Fruit fly (Drosophila melanogaster) whole organism, prepupa: ENCODE data around the gene CG33177.

Experiments used
- CG10631 ChIP-seq: fragments of 200-800 bp; sonication (Bioruptor generic); optimal IDR thresholded peaks from 2 replicates; lab custom pipeline; 2016; ENCODE audit warnings: missing biosample characterization, missing genetic modification characterization
- CG10669 ChIP-seq: fragments of 200-800 bp; sonication (Bioruptor generic); optimal IDR thresholded peaks from 3 replicates; lab custom pipeline; 2018; ENCODE audit warnings: missing biosample characterization, mild to moderate bottlenecking, missing genetic modification characterization, moderate library complexity
- CG11294 ChIP-seq: fragments of 200-800 bp; sonication (Bioruptor generic); IDR thresholded peaks from 2 replicates; pipeline ENCODE4 v1.3.6; 2022; ENCODE audit warnings: missing biosample characterization, missing genetic modification characterization
- CG11762 ChIP-seq: fragments of 200-800 bp; sonication (Bioruptor generic); optimal IDR thresholded peaks from 3 replicates; lab custom pipeline; 2016; ENCODE audit warnings: missing biosample characterization, missing genetic modification characterization; ENCODE audit not compliant: insufficient read depth
- CG11902 ChIP-seq: fragments of 200-800 bp; sonication (Bioruptor generic); optimal IDR thresholded peaks from 3 replicates; lab custom pipeline; 2016; ENCODE audit warnings: missing biosample characterization, missing genetic modification characterization
- CG15336 ChIP-seq: fragments of 200-800 bp; sonication (Bioruptor generic); IDR thresholded peaks from 2 replicates; pipeline ENCODE4 v1.3.6; 2022; ENCODE audit warnings: missing biosample characterization, missing genetic modification characterization
- CG1621 ChIP-seq: fragments of 200-800 bp; sonication (Bioruptor generic); optimal IDR thresholded peaks from 3 replicates; lab custom pipeline; 2018; ENCODE audit warnings: missing biosample characterization, mild to moderate bottlenecking, missing genetic modification characterization
- CG31627 ChIP-seq: fragments of 200-800 bp; sonication (Bioruptor generic); optimal IDR thresholded peaks from 3 replicates; lab custom pipeline; 2016; ENCODE audit warnings: missing biosample characterization, missing genetic modification characterization
- CG3919 ChIP-seq: fragments of 200-800 bp; sonication (Bioruptor generic); optimal IDR thresholded peaks from 3 replicates; lab custom pipeline; 2016; ENCODE audit warnings: missing biosample characterization, missing genetic modification characterization
- CG6163 ChIP-seq: fragments of 200-800 bp; sonication (Bioruptor generic); IDR thresholded peaks from 3 replicates; pipeline ENCODE4 v1.3.6; 2022; ENCODE audit warnings: missing biosample characterization, missing genetic modification characterization
- CG6276 ChIP-seq: fragments of 200-800 bp; sonication (Bioruptor generic); optimal IDR thresholded peaks from 2 replicates; lab custom pipeline; 2017; ENCODE audit warnings: missing biosample characterization, mild to moderate bottlenecking, missing genetic modification characterization
- CG6792 ChIP-seq: fragments of 200-800 bp; sonication (Bioruptor generic); optimal IDR thresholded peaks from 3 replicates; lab custom pipeline; 2016; ENCODE audit warnings: missing biosample characterization, missing genetic modification characterization
- CG6808 ChIP-seq: fragments of 200-800 bp; sonication (Bioruptor generic); optimal IDR thresholded peaks from 3 replicates; lab custom pipeline; 2017; ENCODE audit warnings: missing biosample characterization, missing genetic modification characterization, mild to moderate bottlenecking, moderate library complexity, missing genetic modification reagents
- CG7368 ChIP-seq: fragments of 200-800 bp; sonication (Bioruptor generic); optimal IDR thresholded peaks from 3 replicates; lab custom pipeline; 2016; ENCODE audit warnings: missing biosample characterization, missing genetic modification characterization
- CG8119 ChIP-seq: fragments of 200-800 bp; sonication (Bioruptor generic); IDR thresholded peaks from 3 replicates; pipeline ENCODE4 v1.3.6; 2022; ENCODE audit warnings: missing biosample characterization, missing genetic modification characterization
- CG8319 ChIP-seq: fragments of 200-800 bp; sonication (Bioruptor generic); optimal IDR thresholded peaks from 3 replicates; lab custom pipeline; 2016; ENCODE audit warnings: missing biosample characterization, missing genetic modification characterization
- CG8632 ChIP-seq: fragments of 200-800 bp; sonication (Bioruptor generic); optimal IDR thresholded peaks from 3 replicates; lab custom pipeline; 2016; ENCODE audit warnings: missing biosample characterization, missing genetic modification characterization
- CG9139 ChIP-seq: fragments of 200-800 bp; sonication (Bioruptor generic); optimal IDR thresholded peaks from 3 replicates; lab custom pipeline; 2017; ENCODE audit warnings: missing biosample characterization, mild to moderate bottlenecking, missing genetic modification characterization
- Eip75B ChIP-seq: fragments of 200-800 bp; sonication (Bioruptor generic); optimal IDR thresholded peaks from 3 replicates; lab custom pipeline; 2016; ENCODE audit warnings: missing biosample characterization, missing genetic modification characterization
- Eip78C ChIP-seq: fragments of 200-800 bp; sonication (Bioruptor generic); peaks from one replicate; lab custom pipeline; 2016; ENCODE audit warnings: missing biosample characterization, missing genetic modification characterization
- Eip93F ChIP-seq: fragments of 200-800 bp; sonication (Bioruptor generic); optimal IDR thresholded peaks from 2 replicates; lab custom pipeline; 2016; ENCODE audit warnings: missing biosample characterization, mild to moderate bottlenecking, missing genetic modification characterization
- Ets21C ChIP-seq: fragments of 200-800 bp; sonication (Bioruptor generic); optimal IDR thresholded peaks from 3 replicates; lab custom pipeline; 2016; ENCODE audit warnings: missing biosample characterization, missing genetic modification characterization
- Gug ChIP-seq: fragments of 200-800 bp; sonication (Bioruptor generic); IDR thresholded peaks from 2 replicates; pipeline ENCODE4 v1.3.6; 2022; ENCODE audit warnings: missing biosample characterization, missing genetic modification characterization
- Hr38 ChIP-seq: sonication (Bioruptor generic); optimal IDR thresholded peaks from 2 replicates; lab custom pipeline; 2016; ENCODE audit warnings: missing biosample characterization, missing genetic modification characterization
- Hr39 ChIP-seq: fragments of 200-800 bp; sonication (Bioruptor generic); optimal IDR thresholded peaks from 2 replicates; lab custom pipeline; 2016; ENCODE audit warnings: missing biosample characterization, missing genetic modification characterization
- Met ChIP-seq: fragments of 200-800 bp; sonication (Bioruptor generic); optimal IDR thresholded peaks from 3 replicates; lab custom pipeline; 2016; ENCODE audit warnings: missing biosample characterization, missing genetic modification characterization
- Smox ChIP-seq: fragments of 200-800 bp; sonication (Bioruptor generic); optimal IDR thresholded peaks from 3 replicates; lab custom pipeline; 2016; ENCODE audit warnings: missing biosample characterization, missing genetic modification characterization
- Sox102F ChIP-seq: fragments of 200-800 bp; sonication (Bioruptor generic); optimal IDR thresholded peaks from 2 replicates; lab custom pipeline; 2016; ENCODE audit warnings: missing biosample characterization, mild to moderate bottlenecking, missing genetic modification characterization
- Sox14 ChIP-seq: fragments of 200-800 bp; sonication (Bioruptor generic); optimal IDR thresholded peaks from 3 replicates; lab custom pipeline; 2016; ENCODE audit warnings: missing biosample characterization, missing genetic modification characterization
- Sox15 ChIP-seq: fragments of 200-800 bp; sonication (Bioruptor generic); optimal IDR thresholded peaks from 3 replicates; lab custom pipeline; 2016; ENCODE audit warnings: missing biosample characterization, missing genetic modification characterization
- acj6 ChIP-seq: fragments of 200-800 bp; sonication (Bioruptor generic); optimal IDR thresholded peaks from 3 replicates; lab custom pipeline; 2016; ENCODE audit warnings: missing biosample characterization, missing genetic modification characterization
- cyc ChIP-seq: fragments of 200-800 bp; sonication (Bioruptor generic); optimal IDR thresholded peaks from 3 replicates; lab custom pipeline; 2016; ENCODE audit warnings: missing biosample characterization, missing genetic modification characterization
- dac ChIP-seq: fragments of 200-800 bp; sonication (Bioruptor generic); optimal IDR thresholded peaks from 2 replicates; lab custom pipeline; 2017; ENCODE audit warnings: missing biosample characterization, mild to moderate bottlenecking, missing genetic modification characterization
- eg ChIP-seq: fragments of 200-800 bp; sonication (Bioruptor generic); IDR thresholded peaks from 3 replicates; pipeline ENCODE4 v1.3.6; 2022; ENCODE audit warnings: missing biosample characterization, missing genetic modification characterization
- fd85E ChIP-seq: fragments of 200-800 bp; sonication (Bioruptor generic); optimal IDR thresholded peaks from 3 replicates; lab custom pipeline; 2016; ENCODE audit warnings: missing biosample characterization, missing genetic modification characterization
- fkh ChIP-seq: fragments of 200-800 bp; sonication (Bioruptor generic); optimal IDR thresholded peaks from 3 replicates; lab custom pipeline; 2017; ENCODE audit warnings: missing biosample characterization, mild to moderate bottlenecking, missing genetic modification characterization, moderate library complexity
- lz ChIP-seq: fragments of 200-800 bp; sonication (Bioruptor generic); optimal IDR thresholded peaks from 3 replicates; lab custom pipeline; 2016; ENCODE audit warnings: missing biosample characterization, missing genetic modification characterization
- net ChIP-seq: fragments of 200-800 bp; sonication (Bioruptor generic); optimal IDR thresholded peaks from 3 replicates; lab custom pipeline; 2016; ENCODE audit warnings: missing biosample characterization, missing genetic modification characterization
- salr ChIP-seq, 2 experiments: fragments of 200-800 bp; sonication (Bioruptor generic); optimal IDR thresholded peaks; 3 replicates each; lab custom pipeline; 2016 to 2018; ENCODE audit warnings: missing biosample characterization in 2 of 2, missing genetic modification characterization in 2 of 2, mild to moderate bottlenecking in 1 of 2
- spab ChIP-seq: fragments of 200-800 bp; sonication (Bioruptor generic); optimal IDR thresholded peaks from 2 replicates; lab custom pipeline; 2017; ENCODE audit warnings: missing biosample characterization, mild to moderate bottlenecking, missing genetic modification characterization, missing genetic modification reagents
- ss ChIP-seq, 2 experiments: fragments of 200-800 bp; sonication (Bioruptor generic); optimal IDR thresholded peaks; 2 replicates in 1 of 2; 3 replicates in 1 of 2; lab custom pipeline; 2017 to 2018; ENCODE audit warnings: mild to moderate bottlenecking in 2 of 2, missing biosample characterization in 2 of 2, missing genetic modification characterization in 2 of 2, moderate library complexity in 1 of 2
- svp ChIP-seq: fragments of 200-800 bp; sonication (Bioruptor generic); peaks from one replicate; lab custom pipeline; 2016; ENCODE audit warnings: missing biosample characterization, missing genetic modification characterization
- topi ChIP-seq: fragments of 200-800 bp; sonication (Bioruptor generic); optimal IDR thresholded peaks from 3 replicates; lab custom pipeline; 2016; ENCODE audit warnings: missing biosample characterization, missing genetic modification characterization
- vri ChIP-seq: fragments of 200-800 bp; sonication (Bioruptor generic); optimal IDR thresholded peaks from 3 replicates; lab custom pipeline; 2016; ENCODE audit warnings: missing biosample characterization, mild to moderate bottlenecking, missing genetic modification characterization

CG33177 gene

dm6 chrX:15085777-15086510 lies 4.8 kb downstream of the CG33177 start, which contains the start of the genes CG15027 and Dbct (continued):
- TF ChIP-seq CG10669 (GFP tag; lab: Kevin White, UChicago) = peak; percentile 45
- TF ChIP-seq acj6 = peak; percentile 65
- TF ChIP-seq Sox14 = peak; percentile 35
- peak; percentile 53 for TF ChIP-seq CG3919 (GFP tag; lab: Kevin White, UChicago)
- TF ChIP-seq CG1621 = no peak
- peak; percentile 99 for TF ChIP-seq vri (GFP tag; lab: Kevin White, UChicago)
- peak; percentile 67 for TF ChIP-seq Smox (GFP tag; lab: Kevin White, UChicago)
- TF ChIP-seq fkh (GFP tag; lab: Kevin White, UChicago) = peak; percentile 60
- TF ChIP-seq CG10631 (GFP tag; lab: Kevin White, UChicago) = peak; percentile 74
- peak; percentile 28 for TF ChIP-seq Ets21C (GFP tag; lab: Kevin White, UChicago)
- peak; percentile 45 for TF ChIP-seq CG31627 (GFP tag; lab: Kevin White, UChicago)
- peak; percentile 60 for TF ChIP-seq CG8632
- peak; percentile 51 for TF ChIP-seq cyc
- TF ChIP-seq svp (GFP tag; lab: Kevin White, UChicago) = peak; percentile 83
- TF ChIP-seq net (GFP tag; lab: Kevin White, UChicago) = peak; percentile 20
- TF ChIP-seq CG6276 (GFP tag; lab: Kevin White, UChicago) = peak; percentile 30
- no peak for TF ChIP-seq spab (GFP tag; lab: Kevin White, UChicago)
- TF ChIP-seq ss (GFP tag; optimal IDR thresholded peaks at IDR 0.05; lab: Kevin White, UChicago) = peak; percentile 21 to 55
- TF ChIP-seq Eip78C (GFP tag; lab: Kevin White, UChicago) = peak; percentile 75
- peak; percentile 57 for TF ChIP-seq lz (GFP tag; lab: Kevin White, UChicago)
- TF ChIP-seq CG7368 (GFP tag; lab: Kevin White, UChicago) = peak; percentile 56
- TF ChIP-seq CG8319 (GFP tag; lab: Kevin White, UChicago) = peak; percentile 49
- TF ChIP-seq dac (GFP tag; lab: Kevin White, UChicago) = no peak

- TF ChIP-seq Eip78C (GFP tag; lab: Kevin White, UChicago) (peak; percentile 9), Hr38 (GFP tag; lab: Kevin White, UChicago) (no peak)
These were observed 8.1 kb downstream of the CG33177 start, which contains the start of gene Rab3-GEF for dm6 chrX:15089146-15089698. Rab3-GEF (plus strand) TSS chrX:15089682.

dm6 chrX:15090371-15090770 lies 9.2 kb downstream of the CG33177 start:
- TF ChIP-seq CG15336 (GFP tag; lab: Robert Waterston, UW) (no peak), topi (GFP tag; lab: Kevin White, UChicago) (peak; percentile 10), Sox14 (no peak), CG1621 (no peak), fkh (GFP tag; lab: Kevin White, UChicago) (no peak), CG11294 (GFP tag; lab: Robert Waterston, UW) (no peak), spab (GFP tag; lab: Kevin White, UChicago) (no peak), CG6163 (GFP tag; lab: Robert Waterston, UW) (no peak), Sox15 (GFP tag; lab: Kevin White, UChicago) (no peak), CG10669 (GFP tag; lab: Kevin White, UChicago) (peak; percentile 14), CG8632 (no peak), Ets21C (GFP tag; lab: Kevin White, UChicago) (no peak), CG6808 (GFP tag; lab: Kevin White, UChicago) (no peak), fd85E (GFP tag; lab: Kevin White, UChicago) (no peak), CG9139 (GFP tag; lab: Kevin White, UChicago) (no peak), Eip75B (GFP tag; lab: Kevin White, UChicago) (peak; percentile 8), lz (GFP tag; lab: Kevin White, UChicago) (peak; percentile 4), CG7368 (GFP tag; lab: Kevin White, UChicago) (no peak), Met (peak; percentile 3), CG3919 (GFP tag; lab: Kevin White, UChicago) (no peak), Eip93F (GFP tag; lab: Kevin White, UChicago) (no peak), eg (GFP tag; lab: Robert Waterston, UW) (no peak), salr (GFP tag; optimal IDR thresholded peaks at IDR 0.05; lab: Kevin White, UChicago) (no peak), Hr39 (peak; percentile 7), vri (GFP tag; lab: Kevin White, UChicago) (no peak), svp (GFP tag; lab: Kevin White, UChicago) (peak; percentile 68), Sox102F (GFP tag; lab: Kevin White, UChicago) (no peak), Gug (no peak), CG6792 (GFP tag; lab: Kevin White, UChicago) (no peak), ss (GFP tag; optimal IDR thresholded peaks at IDR 0.05; lab: Kevin White, UChicago) (no peak), CG11902 (GFP tag; lab: Kevin White, UChicago) (no peak), net (GFP tag; lab: Kevin White, UChicago) (no peak), CG8119 (GFP tag; lab: Robert Waterston, UW) (no peak), CG11762 (GFP tag; lab: Kevin White, UChicago) (no peak), CG31627 (GFP tag; lab: Kevin White, UChicago) (peak; percentile 13), dac (GFP tag; lab: Kevin White, UChicago) (no peak), Eip78C (GFP tag; lab: Kevin White, UChicago) (peak; percentile 34)
